Worm (Caenorhabditis elegans): ENCODE measurements around the gene W03H9.2.
A peak's percentile ranks its signal among the peaks of the same experiment; 100 is the strongest.

W03H9.2 gene

ce11 chrII:14143838-14144268 lies at the start of gene W03H9.2:
W03H9.2 (minus strand) TSS chrII:14143869.
- no peak for TF ChIP-seq egl-44 (GFP tag; IDR thresholded peaks at IDR 0.05)
- TF ChIP-seq let-526 (GFP tag; IDR thresholded peaks at IDR 0.05), result 0 out of 2 replicates have a peak, but pooled peaks have one; percentile 10
- no peak for TF ChIP-seq B0035.1 (tag; optimal IDR thresholded peaks at IDR 0.05)
- no peak for TF ChIP-seq F55B11.4 (tag; optimal IDR thresholded peaks at IDR 0.05; ENCODE audit: borderline replicate concordance, insufficient read depth)
- TF ChIP-seq ccch-3 (GFP tag; optimal IDR thresholded peaks at IDR 0.05), result peak; percentile 46
- no peak for TF ChIP-seq ceh-58 (GFP tag; IDR thresholded peaks at IDR 0.05)
- TF ChIP-seq let-607 (tag; optimal IDR thresholded peaks at IDR 0.05), result peak in 1 of 2 experiments; percentile 43
- no peak for TF ChIP-seq F57A8.1 (GFP tag; optimal IDR thresholded peaks at IDR 0.05)
- no peak for TF ChIP-seq ets-4 (GFP tag; optimal IDR thresholded peaks at IDR 0.05)
- peak; percentile 7 for TF ChIP-seq dpl-1 (GFP tag; optimal IDR thresholded peaks at IDR 0.05)
- TF ChIP-seq lsy-27 (tag; optimal IDR thresholded peaks at IDR 0.05; ENCODE audit: borderline replicate concordance, insufficient read depth), result no peak
- TF ChIP-seq dox-1 (GFP tag; IDR thresholded peaks at IDR 0.05), result peak; percentile 79
- TF ChIP-seq somi-1 (GFP tag; optimal IDR thresholded peaks at IDR 0.05), result peak; percentile 3
- no peak for TF ChIP-seq fkh-3 (tag; optimal IDR thresholded peaks at IDR 0.05)
- TF ChIP-seq akir-1 (GFP tag; optimal IDR thresholded peaks at IDR 0.05), result peak; percentile 34
- no peak for TF ChIP-seq F39B2.1 (GFP tag; IDR thresholded peaks at IDR 0.05)
- TF ChIP-seq nhr-120 (GFP tag; IDR thresholded peaks at IDR 0.05), result no peak
- no peak for TF ChIP-seq snpc-4 (GFP tag; optimal IDR thresholded peaks at IDR 0.05)
- peak in 2 of 4 experiments; percentile 26 to 41 for TF ChIP-seq snpc-4 (tag; optimal IDR thresholded peaks at IDR 0.05)
- TF ChIP-seq unc-130 (GFP tag; optimal IDR thresholded peaks at IDR 0.05), result peak; percentile 7
- no peak for TF ChIP-seq gei-17 (GFP tag; optimal IDR thresholded peaks at IDR 0.05)
- TF ChIP-seq madf-10 (tag; optimal IDR thresholded peaks at IDR 0.05), result peak; percentile 67
- no peak for TF ChIP-seq dpff-1 (tag; optimal IDR thresholded peaks at IDR 0.05)
- no peak for TF ChIP-seq ztf-25 (GFP tag; IDR thresholded peaks at IDR 0.05)
- TF ChIP-seq ceh-40 (GFP tag; IDR thresholded peaks at IDR 0.05), result no peak
- no peak for TF ChIP-seq Y95B8A.8 (GFP tag; IDR thresholded peaks at IDR 0.05)
- TF ChIP-seq hlh-26 (GFP tag; conservative IDR thresholded peaks at IDR 0.05), result no peak
- no peak for TF ChIP-seq nhr-27 (tag; optimal IDR thresholded peaks at IDR 0.05)
- no peak for TF ChIP-seq ztf-22 (GFP tag; optimal IDR thresholded peaks at IDR 0.05)
- TF ChIP-seq hrde-1 (tag; optimal IDR thresholded peaks at IDR 0.05; ENCODE audit: borderline replicate concordance), result no peak
- TF ChIP-seq lin-54 (GFP tag; optimal IDR thresholded peaks at IDR 0.05), result peak; percentile 19
- TF ChIP-seq nfya-1 (tag; optimal IDR thresholded peaks at IDR 0.05; ENCODE audit: borderline replicate concordance, insufficient read depth), result no peak
- TF ChIP-seq F10E7.11 (tag; optimal IDR thresholded peaks at IDR 0.05), result no peak
- peak; percentile 50 for TF ChIP-seq lin-40 (tag; optimal IDR thresholded peaks at IDR 0.05)
- TF ChIP-seq zfh-2 (GFP tag; conservative IDR thresholded peaks at IDR 0.05), result no peak
- TF ChIP-seq lin-35 (GFP tag; optimal IDR thresholded peaks at IDR 0.05), result peak in 1 of 3 experiments; percentile 65
- no peak for TF ChIP-seq chd-7 (tag; optimal IDR thresholded peaks at IDR 0.05)
- no peak for TF ChIP-seq mel-28 (tag; optimal IDR thresholded peaks at IDR 0.05; ENCODE audit: borderline replicate concordance)
- TF ChIP-seq madf-6 (GFP tag; IDR thresholded peaks at IDR 0.05), result no peak
- TF ChIP-seq mcd-1 (GFP tag; IDR thresholded peaks at IDR 0.05), result peak; percentile 69
- no peak for TF ChIP-seq tbx-9 (tag; optimal IDR thresholded peaks at IDR 0.05; ENCODE audit: borderline replicate concordance)
- no peak for TF ChIP-seq mxl-1 (tag; optimal IDR thresholded peaks at IDR 0.05)
- no peak for TF ChIP-seq Y53G8AR.9 (GFP tag; conservative IDR thresholded peaks at IDR 0.05)
- TF ChIP-seq T07F8.4 (tag; optimal IDR thresholded peaks at IDR 0.05), result no peak
- peak in 1 of 2 experiments; percentile 39 for TF ChIP-seq rec-8 (tag; optimal IDR thresholded peaks at IDR 0.05)
- TF ChIP-seq die-1 (tag; optimal IDR thresholded peaks at IDR 0.05), result no peak
- peak; percentile 96 for TF ChIP-seq ceh-100 (GFP tag; IDR thresholded peaks at IDR 0.05)
- no peak for TF ChIP-seq egl-18 (GFP tag; IDR thresholded peaks at IDR 0.05)

Data from whole organism, young adult.